Worm (Caenorhabditis elegans) whole organism, young adult: ENCODE data around the gene col-170.
A peak's percentile ranks its signal among the peaks of the same experiment; 100 is the strongest.

Experiments used
- B0019.2 ChIP-seq: fragments of 200-800 bp; sonication (Bioruptor generic); conservative IDR thresholded peaks from 2 replicates; pipeline ENCODE4 v1.3.6; 2022; ENCODE audit warnings: missing genetic modification reagents, missing genetic modification characterization, missing compliant biosample characterization
- B0336.3 ChIP-seq: fragments of 200-800 bp; sonication (Bioruptor generic); IDR thresholded peaks from 2 replicates; pipeline ENCODE4 v1.3.6; 2022; ENCODE audit warnings: missing genetic modification characterization, missing compliant biosample characterization
- D2030.7 ChIP-seq: fragments of 200-800 bp; sonication (Bioruptor generic); IDR thresholded peaks from 2 replicates; pipeline ENCODE4 v1.3.6; 2022; ENCODE audit warnings: missing genetic modification reagents, missing genetic modification characterization, missing compliant biosample characterization
- F33H1.4 ChIP-seq: fragments of 200-800 bp; sonication (Bioruptor generic); IDR thresholded peaks from 2 replicates; pipeline ENCODE4 v1.3.6; 2022; ENCODE audit warnings: missing genetic modification reagents, missing genetic modification characterization, missing compliant biosample characterization
- F49E8.2 ChIP-seq: sonication (generic microtip); optimal IDR thresholded peaks from 3 replicates; lab custom pipeline; 2017; ENCODE audit warnings: missing genetic modification characterization, mild to moderate bottlenecking, missing compliant biosample characterization, antibody characterized with exemption, moderate library complexity; ENCODE audit not compliant: insufficient read depth
- K12H6.12 ChIP-seq: fragments of 200-800 bp; sonication (Bioruptor generic); optimal IDR thresholded peaks from 2 replicates; lab custom pipeline; 2018; ENCODE audit warnings: mild to moderate bottlenecking, missing genetic modification characterization, missing compliant biosample characterization
- T26A5.8 ChIP-seq: sonication (generic microtip); optimal IDR thresholded peaks from 2 replicates; lab custom pipeline; 2016; ENCODE audit warnings: missing genetic modification characterization, missing compliant biosample characterization
- Y67H2A.10 ChIP-seq: fragments of 200-800 bp; sonication (Bioruptor generic); conservative IDR thresholded peaks from 2 replicates; pipeline ENCODE4 v1.3.6; 2022; ENCODE audit warnings: missing genetic modification reagents, missing genetic modification characterization, missing compliant biosample characterization
- attf-3 ChIP-seq: fragments of 200-800 bp; sonication (Bioruptor generic); conservative IDR thresholded peaks from 2 replicates; pipeline ENCODE4 v1.3.6; 2022; ENCODE audit warnings: missing genetic modification reagents, missing genetic modification characterization, missing compliant biosample characterization
- cebp-1 ChIP-seq, 2 experiments: fragments of 200-800 bp in 1 of 2; sonication (Bioruptor generic) in 1 of 2; sonication (generic microtip) in 1 of 2; IDR thresholded peaks in 1 of 2; optimal IDR thresholded peaks in 1 of 2; 2 replicates each; pipeline versions ENCODE4 v1.3.6 to Lab custom; 2017 to 2022; ENCODE audit warnings: missing compliant biosample characterization in 2 of 2, missing genetic modification characterization in 2 of 2, mild to moderate bottlenecking in 1 of 2, missing genetic modification reagents in 1 of 2, moderate library complexity in 1 of 2
- ceh-27 ChIP-seq: fragments of 200-800 bp; sonication (Bioruptor generic); optimal IDR thresholded peaks from 2 replicates; lab custom pipeline; 2018; ENCODE audit warnings: mild to moderate bottlenecking, missing genetic modification characterization, moderate library complexity, missing compliant biosample characterization
- ceh-40 ChIP-seq: fragments of 200-800 bp; sonication (Bioruptor generic); IDR thresholded peaks from 2 replicates; pipeline ENCODE4 v1.3.6; 2022; ENCODE audit warnings: missing genetic modification characterization, missing compliant biosample characterization
- ceh-91 ChIP-seq: fragments of 200-800 bp; sonication (Bioruptor generic); IDR thresholded peaks from 2 replicates; pipeline ENCODE4 v1.3.6; 2022; ENCODE audit warnings: missing genetic modification reagents, missing genetic modification characterization, missing compliant biosample characterization
- die-1 ChIP-seq: sonication (generic microtip); optimal IDR thresholded peaks from 2 replicates; lab custom pipeline; 2016; ENCODE audit warnings: missing genotype, mild to moderate bottlenecking, missing genetic modification characterization, missing compliant biosample characterization
- him-1 ChIP-seq: sonication (generic microtip); optimal IDR thresholded peaks from 2 replicates; lab custom pipeline; 2016; ENCODE audit warnings: missing genotype, missing genetic modification reagents, missing genetic modification characterization, missing compliant biosample characterization
- hlh-12 ChIP-seq: sonication (generic microtip); optimal IDR thresholded peaks from 2 replicates; lab custom pipeline; 2016; ENCODE audit warnings: missing genetic modification characterization, missing compliant biosample characterization
- hmg-20 ChIP-seq: fragments of 200-800 bp; sonication (Bioruptor generic); IDR thresholded peaks from 2 replicates; pipeline ENCODE4 v1.3.6; 2022; ENCODE audit warnings: missing genetic modification reagents, missing genetic modification characterization, missing compliant biosample characterization
- hrde-1 ChIP-seq: sonication (generic microtip); optimal IDR thresholded peaks from 2 replicates; lab custom pipeline; 2016; ENCODE audit warnings: missing genetic modification characterization, mild to moderate bottlenecking, missing compliant biosample characterization, moderate library complexity, missing genotype, missing genetic modification reagents, borderline replicate concordance
- lag-1 ChIP-seq: fragments of 200-800 bp; sonication (Bioruptor generic); IDR thresholded peaks from 2 replicates; pipeline ENCODE4 v1.3.6; 2022; ENCODE audit warnings: missing genetic modification reagents, missing genetic modification characterization, missing compliant biosample characterization
- let-607 ChIP-seq, 2 experiments: fragments of 200-800 bp in 1 of 2; sonication (Bioruptor generic) in 1 of 2; sonication (generic microtip) in 1 of 2; optimal IDR thresholded peaks; 2 replicates each; lab custom pipeline; 2016 to 2018; ENCODE audit warnings: mild to moderate bottlenecking in 2 of 2, missing compliant biosample characterization in 2 of 2, missing genetic modification characterization in 2 of 2, moderate library complexity in 2 of 2, missing genotype in 1 of 2
- lin-26 ChIP-seq: fragments of 200-800 bp; sonication (Bioruptor generic); IDR thresholded peaks from 2 replicates; pipeline ENCODE4 v1.3.6; 2022; ENCODE audit warnings: missing genetic modification reagents, missing genetic modification characterization, missing compliant biosample characterization
- lin-35 ChIP-seq, 3 experiments: fragments of 150-350 bp in 2 of 3; sonication (generic microtip) in 1 of 3; optimal IDR thresholded peaks; 2 replicates each; lab custom pipeline; 2014 to 2018; ENCODE audit warnings: missing biosample characterization in 3 of 3, missing genetic modification characterization in 3 of 3, missing genetic modification reagents in 3 of 3
- lir-1 ChIP-seq: fragments of 200-800 bp; sonication (Bioruptor generic); conservative IDR thresholded peaks from 2 replicates; pipeline ENCODE4 v1.3.6; 2022; ENCODE audit warnings: missing genetic modification reagents, missing genetic modification characterization, missing compliant biosample characterization
- lsl-1 ChIP-seq: fragments of 200-800 bp; sonication (Bioruptor generic); optimal IDR thresholded peaks from 2 replicates; lab custom pipeline; 2018; ENCODE audit warnings: mild to moderate bottlenecking, missing genetic modification characterization, moderate library complexity, missing compliant biosample characterization
- madf-10 ChIP-seq: sonication (generic microtip); optimal IDR thresholded peaks from 2 replicates; lab custom pipeline; 2016; ENCODE audit warnings: mild to moderate bottlenecking, missing genetic modification characterization, missing compliant biosample characterization
- mcd-1 ChIP-seq: fragments of 200-800 bp; sonication (Bioruptor generic); IDR thresholded peaks from 2 replicates; pipeline ENCODE4 v1.3.6; 2022; ENCODE audit warnings: missing genetic modification reagents, missing genetic modification characterization, missing compliant biosample characterization
- mel-28 ChIP-seq: sonication (generic microtip); optimal IDR thresholded peaks from 2 replicates; lab custom pipeline; 2016; ENCODE audit warnings: borderline replicate concordance, mild to moderate bottlenecking, missing genetic modification characterization, missing compliant biosample characterization
- mxl-1 ChIP-seq: sonication (generic microtip); optimal IDR thresholded peaks from 2 replicates; lab custom pipeline; 2016; ENCODE audit warnings: missing genetic modification characterization, missing compliant biosample characterization
- nhr-120 ChIP-seq: fragments of 200-800 bp; sonication (Bioruptor generic); IDR thresholded peaks from 2 replicates; pipeline ENCODE4 v1.3.6; 2022; ENCODE audit warnings: missing genetic modification characterization, missing compliant biosample characterization
- nhr-27 ChIP-seq: fragments of 200-800 bp; sonication (Bioruptor generic); optimal IDR thresholded peaks from 2 replicates; lab custom pipeline; 2018; ENCODE audit warnings: mild to moderate bottlenecking, missing genetic modification characterization, moderate library complexity, missing compliant biosample characterization
- nhr-80 ChIP-seq: sonication (generic microtip); optimal IDR thresholded peaks from 2 replicates; lab custom pipeline; 2016; ENCODE audit warnings: missing genetic modification characterization, missing compliant biosample characterization
- pbrm-1 ChIP-seq: fragments of 200-800 bp; sonication (Bioruptor generic); IDR thresholded peaks from 2 replicates; pipeline ENCODE4 v1.3.6; 2022; ENCODE audit warnings: missing genetic modification reagents, missing genetic modification characterization, missing compliant biosample characterization
- rpc-1 ChIP-seq, 2 experiments: fragments of 150-350 bp in 1 of 2; sonication (generic microtip) in 1 of 2; optimal IDR thresholded peaks; 2 replicates each; lab custom pipeline; 2014 to 2018; ENCODE audit warnings: missing biosample characterization in 1 of 2, missing genetic modification characterization in 1 of 2, missing genetic modification reagents in 1 of 2, missing genotype in 1 of 2
- snpc-1.1 ChIP-seq: sonication (generic microtip); optimal IDR thresholded peaks from 2 replicates; lab custom pipeline; 2017; ENCODE audit warnings: missing genetic modification characterization, mild to moderate bottlenecking, missing compliant biosample characterization, antibody characterized with exemption, moderate library complexity, missing genotype, missing genetic modification reagents; ENCODE audit not compliant: insufficient read depth
- somi-1 ChIP-seq: fragments of 200-800 bp; sonication (Bioruptor generic); optimal IDR thresholded peaks from 2 replicates; lab custom pipeline; 2018; ENCODE audit warnings: mild to moderate bottlenecking, missing genetic modification characterization, missing compliant biosample characterization
- unc-62 ChIP-seq: fragments of 150-350 bp; optimal IDR thresholded peaks from 2 replicates; lab custom pipeline; 2014; ENCODE audit warnings: missing biosample characterization, missing genetic modification reagents, missing genetic modification characterization
- xnd-1 ChIP-seq: sonication (generic microtip); optimal IDR thresholded peaks from 2 replicates; lab custom pipeline; 2016; ENCODE audit warnings: missing genotype, missing genetic modification reagents, missing genetic modification characterization, missing compliant biosample characterization
- zfh-2 ChIP-seq: fragments of 200-800 bp; sonication (Bioruptor generic); conservative IDR thresholded peaks from 2 replicates; pipeline ENCODE4 v1.3.6; 2022; ENCODE audit warnings: missing genetic modification reagents, missing genetic modification characterization, missing compliant biosample characterization
- ztf-28 ChIP-seq: fragments of 200-800 bp; sonication (Bioruptor generic); IDR thresholded peaks from 2 replicates; pipeline ENCODE4 v1.3.6; 2022; ENCODE audit warnings: missing genetic modification reagents, missing genetic modification characterization, missing compliant biosample characterization
- ztf-6 ChIP-seq: fragments of 200-800 bp; sonication (Bioruptor generic); IDR thresholded peaks from 2 replicates; pipeline ENCODE4 v1.3.6; 2022; ENCODE audit warnings: missing genetic modification reagents, missing genetic modification characterization, missing compliant biosample characterization

The col-170 gene

DNA sequence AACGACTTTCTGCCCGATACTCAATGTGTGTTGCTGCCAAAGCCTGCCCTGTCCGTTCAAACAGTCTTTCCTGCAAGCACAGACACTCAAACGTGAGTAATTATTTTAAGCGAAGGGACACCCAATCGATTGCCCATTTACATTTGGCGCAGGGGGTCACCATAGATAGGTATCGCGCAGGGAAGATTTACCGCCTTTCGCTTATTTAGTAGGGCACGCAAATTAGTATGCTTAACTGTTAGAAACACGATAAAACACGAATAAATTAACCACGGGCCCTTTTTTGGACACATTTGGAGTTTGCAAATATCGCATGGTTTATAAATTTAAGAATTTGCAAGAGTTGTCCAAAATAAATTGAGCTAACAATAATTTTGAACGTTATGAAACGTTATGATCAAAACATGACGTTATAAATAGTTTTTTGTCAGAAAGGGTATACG is 35.1 kb upstream of the col-170 start (continued):
- TF ChIP-seq mxl-1 (tag; lab: Kevin White, UChicago) = no peak
- TF ChIP-seq F49E8.2 (tag; lab: Kevin White, UChicago) = peak; percentile 30
- peak; percentile 90 for TF ChIP-seq mcd-1 (GFP tag; lab: Robert Waterston, UW)
- TF ChIP-seq madf-10 (tag; lab: Kevin White, UChicago) = peak; percentile 97
- 0 out of 2 replicates have a peak, but pooled peaks have one; percentile 53 for TF ChIP-seq nhr-120 (GFP tag; lab: Robert Waterston, UW)
- peak; percentile 91 for TF ChIP-seq lin-26
- TF ChIP-seq pbrm-1 (GFP tag; lab: Robert Waterston, UW) = peak; percentile 96
- peak; percentile 100 for TF ChIP-seq B0336.3 (GFP tag; lab: Robert Waterston, UW)
- peak; percentile 47 for TF ChIP-seq mel-28 (tag; lab: Kevin White, UChicago)
- TF ChIP-seq ceh-40 (GFP tag; lab: Robert Waterston, UW) = 0 out of 2 replicates have a peak, but pooled peaks have one; percentile 24
- TF ChIP-seq T26A5.8 (tag; lab: Kevin White, UChicago) = peak; percentile 55
- TF ChIP-seq xnd-1 = no peak
- TF ChIP-seq ceh-91 (GFP tag; lab: Robert Waterston, UW) = no peak
- TF ChIP-seq him-1 (tag; lab: Kevin White, UChicago) = peak; percentile 20
- peak; percentile 99 for TF ChIP-seq K12H6.12 (tag; lab: Kevin White, UChicago)
- TF ChIP-seq somi-1 = peak; percentile 99
- peak; percentile 68; the same call in 1 of the 2 replicates for TF ChIP-seq Y67H2A.10 (GFP tag; lab: Robert Waterston, UW)
- TF ChIP-seq lir-1 = peak; percentile 97
- TF ChIP-seq hlh-12 (tag; lab: Kevin White, UChicago) = no peak
- TF ChIP-seq lin-35 (GFP tag; optimal IDR thresholded peaks at IDR 0.05; lab: Kevin White, UChicago) = peak in 2 of 3 experiments; percentile 94 to 98
- TF ChIP-seq lag-1 (GFP tag; lab: Robert Waterston, UW) = peak; percentile 92; the same call in 1 of the 2 replicates
- TF ChIP-seq let-607 (tag; optimal IDR thresholded peaks at IDR 0.05; lab: Kevin White, UChicago) = peak; percentile 80 to 95
- no peak for TF ChIP-seq snpc-1.1 (tag; lab: Kevin White, UChicago)
- peak; percentile 52 for TF ChIP-seq hrde-1
- peak; percentile 58 for TF ChIP-seq unc-62 (GFP tag; lab: Kevin White, UChicago)
- TF ChIP-seq attf-3 (GFP tag; lab: Robert Waterston, UW) = 0 out of 2 replicates have a peak, but pooled peaks have one; percentile 40
- no peak; the same call in 1 of the 2 replicates for TF ChIP-seq zfh-2 (GFP tag; lab: Robert Waterston, UW)
- peak; percentile 2 for TF ChIP-seq lsl-1 (GFP tag; lab: Kevin White, UChicago)
- TF ChIP-seq hmg-20 (GFP tag; lab: Robert Waterston, UW) = peak; percentile 98
- peak; percentile 99 for TF ChIP-seq nhr-80 (tag; lab: Kevin White, UChicago)
- no peak for TF ChIP-seq ztf-28 (GFP tag; lab: Robert Waterston, UW)
- 0 out of 2 replicates have a peak, but pooled peaks have one; percentile 34 for TF ChIP-seq D2030.7 (GFP tag; lab: Robert Waterston, UW)
- TF ChIP-seq ceh-27 (GFP tag; lab: Kevin White, UChicago) = peak; percentile 99
- TF ChIP-seq cebp-1 (GFP tag; IDR thresholded peaks at IDR 0.05; lab: Robert Waterston, UW) = peak; percentile 82
- peak; percentile 98 for TF ChIP-seq cebp-1 (tag; optimal IDR thresholded peaks at IDR 0.05; lab: Kevin White, UChicago)
- TF ChIP-seq die-1 (tag; lab: Kevin White, UChicago) = peak; percentile 83
- peak; percentile 27; the same call in 1 of the 2 replicates for TF ChIP-seq F33H1.4 (GFP tag; lab: Robert Waterston, UW)
- peak; percentile 17 for TF ChIP-seq rpc-1 (optimal IDR thresholded peaks at IDR 0.05; lab: Kevin White, UChicago)
- no peak for TF ChIP-seq rpc-1 (tag; optimal IDR thresholded peaks at IDR 0.05; lab: Kevin White, UChicago)
- TF ChIP-seq ztf-6 (GFP tag; lab: Robert Waterston, UW) = peak; percentile 88
- no peak for TF ChIP-seq B0019.2
- TF ChIP-seq nhr-27 (tag; lab: Kevin White, UChicago) = peak; percentile 96
